Worm (Caenorhabditis elegans): Measurements from ENCODE around the gene B0416.5.

The B0416.5 gene

DNA sequence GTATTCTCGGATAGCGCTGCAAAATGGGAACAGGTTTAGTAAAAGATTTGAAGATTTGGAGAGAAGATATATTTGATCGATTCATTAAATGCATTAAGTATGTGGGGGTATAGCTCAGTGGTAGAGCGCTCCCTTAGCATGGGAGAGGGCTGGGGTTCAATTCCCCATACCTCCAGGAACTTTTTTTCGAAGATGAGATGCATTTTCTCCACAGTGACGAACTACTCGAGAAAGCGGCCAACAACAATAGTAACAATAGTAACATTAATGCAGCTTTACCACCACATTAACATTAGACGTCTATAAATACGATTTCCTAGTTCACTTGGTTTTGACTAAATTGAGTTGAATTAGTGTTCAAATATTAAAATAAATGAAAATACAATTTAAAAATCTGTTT, 32.9 kb downstream of the B0416.5 start (continued):
- no peak for TF ChIP-seq lsy-27 (tag; optimal IDR thresholded peaks at IDR 0.05; ENCODE audit: borderline replicate concordance, insufficient read depth)
- TF ChIP-seq tlf-1 (GFP tag; optimal IDR thresholded peaks at IDR 0.05), result no peak
- TF ChIP-seq hrde-1 (tag; optimal IDR thresholded peaks at IDR 0.05; ENCODE audit: borderline replicate concordance), result peak; percentile 59
- TF ChIP-seq ccch-3 (GFP tag; optimal IDR thresholded peaks at IDR 0.05), result no peak
- peak in 1 of 2 experiments; percentile 6 for TF ChIP-seq let-607 (tag; optimal IDR thresholded peaks at IDR 0.05)
- TF ChIP-seq F52B5.7 (tag; optimal IDR thresholded peaks at IDR 0.05), result no peak
- no peak for TF ChIP-seq attf-3 (GFP tag; conservative IDR thresholded peaks at IDR 0.05)
- TF ChIP-seq F23B12.7 (tag; optimal IDR thresholded peaks at IDR 0.05; ENCODE audit: insufficient read depth), result no peak
- no peak for TF ChIP-seq Y67H2A.10 (GFP tag; conservative IDR thresholded peaks at IDR 0.05)
- TF ChIP-seq rpc-1 (optimal IDR thresholded peaks at IDR 0.05), result peak; percentile 90
- TF ChIP-seq rpc-1 (tag; optimal IDR thresholded peaks at IDR 0.05), result peak; percentile 97
- peak; percentile 67 for TF ChIP-seq D2030.7 (GFP tag; IDR thresholded peaks at IDR 0.05)
- no peak for TF ChIP-seq ztf-6 (GFP tag; IDR thresholded peaks at IDR 0.05)
- TF ChIP-seq sea-2 (GFP tag; IDR thresholded peaks at IDR 0.05), result no peak

DNA sequence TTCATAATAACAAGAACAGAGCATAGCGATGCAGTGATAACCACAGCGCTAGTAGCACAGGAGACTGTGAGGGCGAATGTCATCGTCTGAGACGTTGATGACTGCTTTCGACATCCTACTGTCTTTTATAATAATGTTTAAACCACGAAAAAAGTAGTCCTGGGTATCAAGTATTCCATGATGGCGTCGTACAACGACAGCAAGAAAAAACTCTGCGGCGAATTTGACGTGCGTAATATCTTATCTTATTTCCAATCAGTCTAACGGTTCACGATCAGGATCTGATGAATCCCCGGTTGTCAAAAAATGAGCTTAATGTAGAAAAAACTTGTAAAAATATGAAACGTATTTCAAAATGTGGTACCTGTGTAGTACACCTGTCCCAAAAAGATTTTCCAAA, 36.1 kb downstream of the B0416.5 start, which contains the start of gene col-175:
col-175 (minus strand) TSS at position 101 of the 400 bp plus-strand sequence.
- TF ChIP-seq atf-7 (tag; optimal IDR thresholded peaks at IDR 0.05), result no peak
- no peak for TF ChIP-seq attf-5 (GFP tag; optimal IDR thresholded peaks at IDR 0.05)
- TF ChIP-seq F22D6.2 (tag; optimal IDR thresholded peaks at IDR 0.05), result no peak
- no peak for TF ChIP-seq lin-40 (tag; optimal IDR thresholded peaks at IDR 0.05)
- TF ChIP-seq madf-3 (GFP tag; IDR thresholded peaks at IDR 0.05), result no peak

DNA sequence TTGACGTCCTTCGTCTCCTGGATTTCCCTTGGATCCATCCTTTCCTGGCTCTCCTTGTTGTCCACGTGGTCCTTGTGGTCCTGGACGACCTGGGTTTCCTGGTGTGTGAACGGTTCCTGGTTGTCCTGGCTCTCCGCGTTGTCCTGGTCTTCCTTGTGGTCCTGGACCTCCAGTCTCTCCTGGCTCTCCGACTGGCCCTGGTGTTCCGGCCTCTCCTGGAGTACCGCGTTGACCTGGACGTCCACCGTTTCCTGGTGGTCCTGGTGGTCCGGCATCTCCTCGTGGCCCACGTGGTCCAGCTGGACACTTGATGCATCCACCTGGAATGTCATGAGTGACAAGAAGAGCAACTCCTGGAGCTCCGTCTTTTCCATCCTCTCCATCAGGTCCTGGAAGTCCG, 36.8 kb downstream of the B0416.5 start:
- TF ChIP-seq zfh-2 (GFP tag; conservative IDR thresholded peaks at IDR 0.05) (peak; percentile 93), ceh-58 (GFP tag; IDR thresholded peaks at IDR 0.05) (0 out of 2 replicates have a peak, but pooled peaks have one; percentile 46), chd-7 (tag; optimal IDR thresholded peaks at IDR 0.05) (no peak), ztf-3 (GFP tag; optimal IDR thresholded peaks at IDR 0.05) (no peak), rec-8 (tag; optimal IDR thresholded peaks at IDR 0.05) (no peak), egrh-3 (GFP tag; IDR thresholded peaks at IDR 0.05) (peak; percentile 67; the same call in 1 of the 2 replicates), dox-1 (GFP tag; IDR thresholded peaks at IDR 0.05) (0 out of 2 replicates have a peak, but pooled peaks have one; percentile 25)

DNA sequence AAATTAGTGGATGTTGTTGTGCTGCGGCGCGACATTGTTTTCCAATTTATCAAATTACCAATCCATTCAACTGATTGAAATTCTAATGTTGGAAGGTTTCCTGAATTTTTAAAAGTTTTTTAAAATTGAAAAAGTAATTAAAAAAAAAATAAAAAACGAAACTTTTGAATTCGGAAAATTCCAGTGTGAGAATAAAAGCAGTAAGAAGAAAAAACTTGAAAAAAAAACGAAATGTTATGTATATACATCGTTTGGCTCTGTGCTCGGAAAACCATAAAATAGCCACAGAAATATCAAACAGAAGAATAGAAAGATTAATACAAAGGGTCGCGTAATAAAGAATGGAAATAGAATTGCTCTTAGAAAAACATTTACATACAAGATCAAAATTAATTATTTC, 38.6 kb downstream of the B0416.5 start, which contains the start of gene vav-1:
vav-1 (minus strand) TSS at position 101 of the 400 bp plus-strand sequence.
- TF ChIP-seq rec-8 (tag; optimal IDR thresholded peaks at IDR 0.05), result no peak
- TF ChIP-seq ztf-3 (GFP tag; optimal IDR thresholded peaks at IDR 0.05), result no peak
- TF ChIP-seq die-1 (tag; optimal IDR thresholded peaks at IDR 0.05), result no peak
- no peak for TF ChIP-seq F57C9.4 (tag; optimal IDR thresholded peaks at IDR 0.05)

DNA sequence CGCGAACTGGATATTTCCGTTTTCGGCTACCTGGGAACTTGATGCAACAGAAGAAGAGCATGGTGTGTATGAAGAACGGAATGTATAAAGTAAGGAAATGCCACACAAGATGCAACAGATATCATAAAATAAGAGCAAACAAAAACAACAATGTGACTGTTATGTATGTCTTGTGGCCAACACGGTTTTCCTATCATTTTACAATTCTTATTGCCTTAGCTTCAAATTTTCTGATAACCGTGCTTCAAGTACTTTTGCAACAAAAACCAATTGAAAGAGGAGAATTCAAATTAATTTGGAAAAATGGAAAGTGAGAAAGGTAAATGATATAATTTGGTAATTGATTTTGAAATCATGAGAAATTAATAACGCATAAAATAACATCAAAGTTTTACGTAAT, 39.1 kb downstream of the B0416.5 start:
- no peak for TF ChIP-seq hrde-1 (tag; optimal IDR thresholded peaks at IDR 0.05; ENCODE audit: borderline replicate concordance)
- peak; percentile 33 for TF ChIP-seq nhr-80 (tag; optimal IDR thresholded peaks at IDR 0.05)

DNA sequence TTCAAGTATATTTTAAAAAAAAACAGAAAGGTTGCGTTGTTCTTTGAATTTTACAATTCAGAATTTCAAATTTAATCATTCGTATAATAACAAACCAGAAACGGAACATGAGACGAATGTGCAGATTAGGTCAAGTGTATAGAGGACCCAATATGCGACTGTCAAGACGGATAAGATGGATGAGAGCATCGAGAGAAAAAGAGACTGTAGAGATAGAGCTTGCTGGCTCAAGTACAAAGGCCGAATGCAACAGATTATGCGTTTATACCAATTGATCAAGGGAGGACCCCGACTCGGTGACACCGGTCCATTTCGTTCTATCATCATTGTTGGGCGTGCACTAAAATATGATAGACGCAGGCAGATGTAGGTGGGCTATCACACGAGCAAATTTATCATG, 40.3 kb downstream of the B0416.5 start:
- TF ChIP-seq F39B2.1 (GFP tag; IDR thresholded peaks at IDR 0.05), result no peak
- TF ChIP-seq hmg-1.2 (GFP tag; IDR thresholded peaks at IDR 0.05), result no peak
- TF ChIP-seq nhr-120 (GFP tag; IDR thresholded peaks at IDR 0.05), result no peak
- TF ChIP-seq lsl-1 (GFP tag; optimal IDR thresholded peaks at IDR 0.05), result no peak
- TF ChIP-seq tbx-9 (tag; optimal IDR thresholded peaks at IDR 0.05; ENCODE audit: borderline replicate concordance), result no peak
- TF ChIP-seq nhr-179 (tag; optimal IDR thresholded peaks at IDR 0.05), result no peak
- no peak for TF ChIP-seq B0261.1 (tag; optimal IDR thresholded peaks at IDR 0.05)
- no peak for TF ChIP-seq ztf-18 (tag; optimal IDR thresholded peaks at IDR 0.05)
